Worm (Caenorhabditis elegans) whole organism, L4 larva: Measurements from ENCODE around the gene Y7A5A.24.

ENCODE experiments used
- F26F4.8 ChIP-seq: fragments of 200-800 bp; sonication (Bioruptor generic); conservative IDR thresholded peaks from 2 replicates; pipeline ENCODE4 v1.3.6; 2022; ENCODE audit warnings: missing genetic modification characterization, missing compliant biosample characterization
- F37D6.2 ChIP-seq: sonication (generic microtip); optimal IDR thresholded peaks from 2 replicates; lab custom pipeline; 2016; ENCODE audit warnings: mild to moderate bottlenecking, missing genetic modification characterization, missing compliant biosample characterization
- F44E2.7 ChIP-seq: fragments of 200-800 bp; sonication (Bioruptor generic); IDR thresholded peaks from 2 replicates; pipeline ENCODE4 v2.1.2; 2022; ENCODE audit warnings: missing genetic modification characterization, missing compliant biosample characterization
- T20F7.1 ChIP-seq: fragments of 200-800 bp; sonication (Bioruptor generic); optimal IDR thresholded peaks from 2 replicates; lab custom pipeline; 2018; ENCODE audit warnings: mild to moderate bottlenecking, missing genetic modification characterization, missing compliant biosample characterization
- Y5F2A.4 ChIP-seq: fragments of 200-800 bp; sonication (Bioruptor generic); optimal IDR thresholded peaks from 2 replicates; lab custom pipeline; 2018; ENCODE audit warnings: mild to moderate bottlenecking, missing genetic modification characterization, missing compliant biosample characterization
- ZK337.2 ChIP-seq: fragments of 200-800 bp; sonication (Bioruptor generic); IDR thresholded peaks from 2 replicates; pipeline ENCODE4 v1.3.6; 2022; ENCODE audit warnings: missing genetic modification reagents, missing genetic modification characterization, missing compliant biosample characterization
- aly-2 ChIP-seq: sonication (generic microtip); optimal IDR thresholded peaks from 2 replicates; lab custom pipeline; 2018; ENCODE audit warnings: missing biosample characterization, missing genetic modification characterization
- arid-1 ChIP-seq: fragments of 200-800 bp; sonication (Bioruptor generic); conservative IDR thresholded peaks from 2 replicates; pipeline ENCODE4 v1.3.6; 2022; ENCODE audit warnings: missing genetic modification reagents, missing genetic modification characterization, missing compliant biosample characterization
- ceh-44 ChIP-seq: fragments of 200-800 bp; sonication (Bioruptor generic); IDR thresholded peaks from 2 replicates; pipeline ENCODE4 v1.3.6; 2022; ENCODE audit warnings: missing genetic modification reagents, missing genetic modification characterization, missing compliant biosample characterization
- ceh-62 ChIP-seq: sonication (generic microtip); optimal IDR thresholded peaks from 2 replicates; lab custom pipeline; 2017; ENCODE audit warnings: missing biosample characterization, missing genetic modification characterization
- ces-1 ChIP-seq: fragments of 150-350 bp; sonication (generic microtip); optimal IDR thresholded peaks from 4 replicates; lab custom pipeline; 2014; ENCODE audit warnings: missing biosample characterization, missing genetic modification reagents, missing genetic modification characterization
- cey-2 ChIP-seq: sonication (generic microtip); optimal IDR thresholded peaks from 3 replicates; lab custom pipeline; 2017; ENCODE audit warnings: missing genetic modification characterization, mild to moderate bottlenecking, missing compliant biosample characterization, antibody characterized with exemption, borderline replicate concordance; ENCODE audit not compliant: insufficient read depth
- ctbp-1 ChIP-seq: fragments of 200-800 bp; sonication (Bioruptor generic); IDR thresholded peaks from 2 replicates; pipeline ENCODE4 v1.3.6; 2022; ENCODE audit warnings: missing genetic modification reagents, missing genetic modification characterization, missing compliant biosample characterization
- daf-16 ChIP-seq, 3 experiments: sonication (generic microtip); optimal IDR thresholded peaks; 2 replicates each; lab custom pipeline; 2016 to 2017; ENCODE audit warnings: missing genetic modification characterization in 3 of 3, missing genetic modification reagents in 3 of 3, mild to moderate bottlenecking in 2 of 3, missing compliant biosample characterization in 2 of 3, missing biosample characterization in 1 of 3, moderate library complexity in 1 of 3
- dpl-1 ChIP-seq: fragments of 150-350 bp; optimal IDR thresholded peaks from 2 replicates; lab custom pipeline; 2014; ENCODE audit warnings: missing biosample characterization, missing genetic modification reagents, missing genetic modification characterization
- duxl-1 ChIP-seq: sonication (generic microtip); optimal IDR thresholded peaks from 2 replicates; lab custom pipeline; 2016; ENCODE audit warnings: mild to moderate bottlenecking, missing genetic modification characterization, moderate library complexity, missing compliant biosample characterization; ENCODE audit not compliant: poor library complexity
- dve-1 ChIP-seq: sonication (generic microtip); optimal IDR thresholded peaks from 2 replicates; lab custom pipeline; 2017; ENCODE audit warnings: antibody characterized with exemption, mild to moderate bottlenecking, missing genetic modification characterization, missing compliant biosample characterization; ENCODE audit not compliant: insufficient read depth
- fkh-10 ChIP-seq: fragments of 150-350 bp; optimal IDR thresholded peaks from 2 replicates; lab custom pipeline; 2014; ENCODE audit warnings: missing biosample characterization, missing genetic modification reagents, missing genetic modification characterization
- fos-1 ChIP-seq: fragments of 150-350 bp; optimal IDR thresholded peaks from 2 replicates; lab custom pipeline; 2014; ENCODE audit warnings: missing biosample characterization, missing genetic modification characterization
- gei-8 ChIP-seq: fragments of 200-800 bp; sonication (Bioruptor generic); optimal IDR thresholded peaks from 2 replicates; lab custom pipeline; 2018; ENCODE audit warnings: mild to moderate bottlenecking, missing genetic modification characterization, missing compliant biosample characterization
- hlh-30 ChIP-seq: sonication (generic microtip); optimal IDR thresholded peaks from 2 replicates; lab custom pipeline; 2017; ENCODE audit warnings: antibody characterized with exemption, mild to moderate bottlenecking, missing genetic modification characterization, missing compliant biosample characterization; ENCODE audit not compliant: insufficient read depth
- hmg-1.1 ChIP-seq: fragments of 200-800 bp; sonication (Bioruptor generic); IDR thresholded peaks from 2 replicates; pipeline ENCODE4 v1.3.6; 2022; ENCODE audit warnings: missing genetic modification reagents, missing genetic modification characterization, missing compliant biosample characterization
- lin-38 ChIP-seq: fragments of 200-800 bp; sonication (Bioruptor generic); IDR thresholded peaks from 2 replicates; pipeline ENCODE4 v1.3.6; 2022; ENCODE audit warnings: missing genetic modification reagents, missing genetic modification characterization, missing compliant biosample characterization
- lir-3 ChIP-seq: sonication (generic microtip); optimal IDR thresholded peaks from 2 replicates; lab custom pipeline; 2016; ENCODE audit warnings: mild to moderate bottlenecking, missing genetic modification characterization, missing compliant biosample characterization
- lsy-2 ChIP-seq, 2 experiments: fragments of 150-350 bp in 1 of 2; sonication (generic microtip) in 1 of 2; optimal IDR thresholded peaks; 2 replicates each; lab custom pipeline; 2014 to 2017; ENCODE audit warnings: missing biosample characterization in 2 of 2, missing genetic modification characterization in 2 of 2
- madf-5 ChIP-seq, 2 experiments: fragments of 200-800 bp; sonication (Bioruptor generic); IDR thresholded peaks; 2 replicates each; pipeline ENCODE4 v1.3.6; 2022; ENCODE audit warnings: missing compliant biosample characterization in 2 of 2, missing genetic modification characterization in 2 of 2
- madf-9 ChIP-seq: fragments of 200-800 bp; sonication (Bioruptor generic); conservative IDR thresholded peaks from 2 replicates; pipeline ENCODE4 v1.3.6; 2022; ENCODE audit warnings: missing genetic modification reagents, missing genetic modification characterization, missing compliant biosample characterization
- mdl-1 ChIP-seq, 2 experiments: fragments of 150-350 bp in 1 of 2; sonication (generic microtip) in 1 of 2; optimal IDR thresholded peaks; 2 replicates each; lab custom pipeline; 2014 to 2017; ENCODE audit warnings: missing biosample characterization in 2 of 2, missing genetic modification characterization in 2 of 2
- mdt-29 ChIP-seq: fragments of 200-800 bp; sonication (Bioruptor generic); IDR thresholded peaks from 2 replicates; pipeline ENCODE4 v1.3.6; 2022; ENCODE audit warnings: missing genetic modification reagents, missing genetic modification characterization, missing compliant biosample characterization
- mes-2 ChIP-seq: sonication (generic microtip); optimal IDR thresholded peaks from 2 replicates; lab custom pipeline; 2016; ENCODE audit warnings: missing genotype, mild to moderate bottlenecking, missing genetic modification characterization, missing compliant biosample characterization; ENCODE audit not compliant: poor library complexity, severe bottlenecking
- nhr-10 ChIP-seq: fragments of 150-350 bp; optimal IDR thresholded peaks from 2 replicates; lab custom pipeline; 2014; ENCODE audit warnings: missing biosample characterization, missing genetic modification characterization
- nhr-102 ChIP-seq: sonication (generic microtip); optimal IDR thresholded peaks from 2 replicates; lab custom pipeline; 2016; ENCODE audit warnings: mild to moderate bottlenecking, missing genetic modification characterization, moderate library complexity, missing compliant biosample characterization
- nhr-11 ChIP-seq: fragments of 150-350 bp; optimal IDR thresholded peaks from 2 replicates; lab custom pipeline; 2014; ENCODE audit warnings: missing biosample characterization, missing genetic modification characterization
- nhr-111 ChIP-seq: fragments of 200-800 bp; sonication (Bioruptor generic); optimal IDR thresholded peaks from 2 replicates; lab custom pipeline; 2018; ENCODE audit warnings: mild to moderate bottlenecking, missing genetic modification characterization, missing compliant biosample characterization
- nhr-41 ChIP-seq: fragments of 200-800 bp; sonication (Bioruptor generic); IDR thresholded peaks from 2 replicates; pipeline ENCODE4 v1.3.6; 2022; ENCODE audit warnings: missing genetic modification reagents, missing genetic modification characterization, missing compliant biosample characterization
- nhr-42 ChIP-seq: fragments of 200-800 bp; sonication (Bioruptor generic); IDR thresholded peaks from 2 replicates; pipeline ENCODE4 v1.3.6; 2022; ENCODE audit warnings: missing genetic modification characterization, missing compliant biosample characterization
- nhr-76 ChIP-seq: fragments of 150-350 bp; optimal IDR thresholded peaks from 2 replicates; lab custom pipeline; 2014; ENCODE audit warnings: missing biosample characterization, missing genetic modification characterization
- php-3 ChIP-seq: fragments of 200-800 bp; sonication (Bioruptor generic); IDR thresholded peaks from 2 replicates; pipeline ENCODE4 v1.3.6; 2022; ENCODE audit warnings: missing genetic modification reagents, missing genetic modification characterization, missing compliant biosample characterization
- pqm-1 ChIP-seq: sonication (generic microtip); optimal IDR thresholded peaks from 2 replicates; lab custom pipeline; 2017; ENCODE audit warnings: missing biosample characterization, missing genetic modification characterization
- sdz-12 ChIP-seq: fragments of 200-800 bp; sonication (Bioruptor generic); optimal IDR thresholded peaks from 2 replicates; lab custom pipeline; 2018; ENCODE audit warnings: mild to moderate bottlenecking, missing genetic modification characterization, missing compliant biosample characterization
- set-16 ChIP-seq: fragments of 200-800 bp; sonication (Bioruptor generic); IDR thresholded peaks from 2 replicates; pipeline ENCODE4 v1.3.6; 2022; ENCODE audit warnings: missing genetic modification reagents, missing genetic modification characterization, missing compliant biosample characterization
- spr-1 ChIP-seq: sonication (generic microtip); optimal IDR thresholded peaks from 2 replicates; lab custom pipeline; 2016; ENCODE audit warnings: mild to moderate bottlenecking, missing genetic modification characterization, missing compliant biosample characterization
- spr-3 ChIP-seq: fragments of 200-800 bp; sonication (Bioruptor generic); optimal IDR thresholded peaks from 2 replicates; lab custom pipeline; 2018; ENCODE audit warnings: mild to moderate bottlenecking, missing genetic modification characterization, missing compliant biosample characterization
- tag-97 ChIP-seq: fragments of 200-800 bp; sonication (Bioruptor generic); IDR thresholded peaks from 2 replicates; pipeline ENCODE4 v1.3.6; 2022; ENCODE audit warnings: missing genetic modification characterization, missing compliant biosample characterization
- unc-130 ChIP-seq: sonication (generic microtip); optimal IDR thresholded peaks from 2 replicates; lab custom pipeline; 2016; ENCODE audit warnings: missing genetic modification reagents, missing genetic modification characterization, missing compliant biosample characterization
- vab-7 ChIP-seq: fragments of 200-800 bp; sonication (Bioruptor generic); IDR thresholded peaks from 2 replicates; pipeline ENCODE4 v1.3.6; 2022; ENCODE audit warnings: missing genetic modification reagents, missing genetic modification characterization, missing compliant biosample characterization
- zfp-2 ChIP-seq: sonication (generic microtip); optimal IDR thresholded peaks from 2 replicates; lab custom pipeline; 2016; ENCODE audit warnings: mild to moderate bottlenecking, missing genetic modification characterization, missing compliant biosample characterization
- zfp-3 ChIP-seq: fragments of 200-800 bp; sonication (Bioruptor generic); conservative IDR thresholded peaks from 2 replicates; pipeline ENCODE4 v1.3.6; 2022; ENCODE audit warnings: missing genetic modification reagents, missing genetic modification characterization, missing compliant biosample characterization
- zip-11 ChIP-seq: fragments of 200-800 bp; sonication (Bioruptor generic); IDR thresholded peaks from 2 replicates; pipeline ENCODE4 v1.3.6; 2022; ENCODE audit warnings: missing genetic modification characterization, missing compliant biosample characterization

Y7A5A.24 gene

ce11 chrX:15747814-15748213, 34.1 kb downstream of the Y7A5A.24 start (continued):
- no peak for TF ChIP-seq nhr-42 (GFP tag; lab: Robert Waterston, UW)
- TF ChIP-seq T20F7.1, result no peak
- 0 out of 4 replicates have a peak, but pooled peaks of 1 of the 2 experiments have one; percentile 17 for TF ChIP-seq madf-5 (GFP tag; IDR thresholded peaks at IDR 0.05; lab: Robert Waterston, UW)
- no peak for TF ChIP-seq mdl-1 (tag; optimal IDR thresholded peaks at IDR 0.05; lab: Kevin White, UChicago)
- TF ChIP-seq set-16 (GFP tag; lab: Robert Waterston, UW), result no peak
- TF ChIP-seq ctbp-1 (GFP tag; lab: Robert Waterston, UW), result peak; percentile 47; the same call in 1 of the 2 replicates
- no peak for TF ChIP-seq fkh-10 (GFP tag; lab: Kevin White, UChicago)
- TF ChIP-seq lir-3 (tag; lab: Kevin White, UChicago), result peak; percentile 15
- no peak for TF ChIP-seq madf-9
- TF ChIP-seq nhr-11, result no peak
- peak; percentile 28; the same call in 1 of the 2 replicates for TF ChIP-seq hmg-1.1 (GFP tag; lab: Robert Waterston, UW)
- TF ChIP-seq nhr-76 (tag; lab: Kevin White, UChicago), result no peak
- no peak for TF ChIP-seq cey-2 (tag; lab: Kevin White, UChicago)
- peak; percentile 5 for TF ChIP-seq dve-1 (tag; lab: Kevin White, UChicago)
- TF ChIP-seq zfp-3 (GFP tag; lab: Robert Waterston, UW), result no peak
- peak; percentile 56; the same call in 1 of the 2 replicates for TF ChIP-seq vab-7 (GFP tag; lab: Robert Waterston, UW)
- TF ChIP-seq F44E2.7 (GFP tag; lab: Robert Waterston, UW), result 0 out of 2 replicates have a peak, but pooled peaks have one; percentile 39
- TF ChIP-seq F37D6.2 (tag; lab: Kevin White, UChicago), result no peak
- TF ChIP-seq lin-38, result peak; percentile 61
- TF ChIP-seq gei-8 (GFP tag; lab: Kevin White, UChicago), result no peak
- 0 out of 2 replicates have a peak, but pooled peaks have one; percentile 10 for TF ChIP-seq zip-11
- no peak for TF ChIP-seq ceh-44 (GFP tag; lab: Robert Waterston, UW)
- TF ChIP-seq arid-1 (GFP tag; lab: Robert Waterston, UW), result 0 out of 2 replicates have a peak, but pooled peaks have one; percentile 5
- TF ChIP-seq ces-1, result no peak
- TF ChIP-seq lsy-2 (tag; optimal IDR thresholded peaks at IDR 0.05; lab: Kevin White, UChicago), result no peak
- TF ChIP-seq aly-2, result no peak
- 0 out of 2 replicates have a peak, but pooled peaks have one; percentile 20 for TF ChIP-seq php-3 (GFP tag; lab: Robert Waterston, UW)
- TF ChIP-seq mdt-29 (GFP tag; lab: Robert Waterston, UW), result no peak
- TF ChIP-seq F26F4.8, result no peak; the same call in 1 of the 2 replicates
- no peak for TF ChIP-seq spr-3 (GFP tag; lab: Kevin White, UChicago)
- TF ChIP-seq ceh-62 (tag; lab: Kevin White, UChicago), result no peak
- TF ChIP-seq sdz-12 (GFP tag; lab: Kevin White, UChicago), result no peak
- TF ChIP-seq dpl-1 (GFP tag; lab: Kevin White, UChicago), result no peak
- TF ChIP-seq duxl-1 (tag; lab: Kevin White, UChicago), result no peak
- no peak for TF ChIP-seq nhr-111 (GFP tag; lab: Kevin White, UChicago)
- no peak for TF ChIP-seq unc-130
- peak in 1 of 2 experiments; percentile 15 for TF ChIP-seq daf-16 (GFP tag; optimal IDR thresholded peaks at IDR 0.05; lab: Kevin White, UChicago)
- TF ChIP-seq daf-16 (tag; optimal IDR thresholded peaks at IDR 0.05; lab: Kevin White, UChicago), result peak; percentile 5
- TF ChIP-seq spr-1 (tag; lab: Kevin White, UChicago), result no peak
- TF ChIP-seq pqm-1, result no peak
- no peak for TF ChIP-seq fos-1 (tag; lab: Kevin White, UChicago)
- TF ChIP-seq nhr-102 (tag; lab: Kevin White, UChicago), result peak; percentile 57
- peak; percentile 52; the same call in 1 of the 2 replicates for TF ChIP-seq nhr-41 (GFP tag; lab: Robert Waterston, UW)
- no peak for TF ChIP-seq mes-2 (tag; lab: Kevin White, UChicago)
- peak; percentile 28 for TF ChIP-seq hlh-30 (tag; lab: Kevin White, UChicago)
- TF ChIP-seq zfp-2 (tag; lab: Kevin White, UChicago), result no peak
- no peak for TF ChIP-seq ZK337.2 (GFP tag; lab: Robert Waterston, UW)
- TF ChIP-seq Y5F2A.4, result no peak
- TF ChIP-seq nhr-10 (tag; lab: Kevin White, UChicago), result no peak
- no peak for TF ChIP-seq tag-97 (GFP tag; lab: Robert Waterston, UW)
